Fruit fly (Drosophila melanogaster): ENCODE measurements around the gene Rac1.

Gene Rac1

DNA sequence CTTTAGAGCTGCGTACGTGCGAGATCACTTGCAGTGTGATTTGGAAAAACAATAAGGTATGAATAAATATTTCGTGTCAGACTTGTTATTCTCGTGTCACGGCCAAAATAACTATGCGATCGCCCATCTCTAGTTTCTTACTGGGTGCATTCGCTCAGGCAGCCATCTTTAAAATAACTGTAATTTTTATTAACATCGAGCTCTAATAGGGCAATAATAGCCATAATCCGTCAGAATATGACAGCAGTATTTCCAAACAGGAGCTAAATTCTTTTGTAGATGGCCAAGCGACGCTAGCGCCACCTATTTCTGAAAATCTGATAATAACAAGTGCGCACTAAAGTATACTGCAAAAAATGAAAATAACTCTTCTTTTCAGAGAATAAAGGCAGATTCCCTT lies 49.6 kb upstream of the Rac1 start (continued):
- peak; percentile 5 for TF ChIP-seq B-H2 (GFP tag; optimal IDR thresholded peaks at IDR 0.05)
- TF ChIP-seq wdn (GFP tag; IDR thresholded peaks at IDR 0.05) = no peak
- TF ChIP-seq CG3065 (GFP tag; optimal IDR thresholded peaks at IDR 0.05) = no peak
- TF ChIP-seq CG30403 (GFP tag; optimal IDR thresholded peaks at IDR 0.05) = peak; percentile 44
- TF ChIP-seq chif (GFP tag; optimal IDR thresholded peaks at IDR 0.05) = peak; percentile 3 to 30
- TF ChIP-seq Spps (tag; optimal IDR thresholded peaks at IDR 0.05) = peak; percentile 31
- no peak for TF ChIP-seq corto (GFP tag; optimal IDR thresholded peaks at IDR 0.05)
- TF ChIP-seq CG10147 (GFP tag; optimal IDR thresholded peaks at IDR 0.05) = no peak
- no peak; the same call in 1 of the 2 replicates for TF ChIP-seq CG11696 (GFP tag; IDR thresholded peaks at IDR 0.05)
- TF ChIP-seq bbx (GFP tag; IDR thresholded peaks at IDR 0.05; ENCODE audit: partially characterized antibody) = peak; percentile 91
- peak in 1 of 2 experiments; percentile 29 for TF ChIP-seq Eip74EF (GFP tag; optimal IDR thresholded peaks at IDR 0.05)
- TF ChIP-seq CG3847 (GFP tag; IDR thresholded peaks at IDR 0.05) = no peak
- TF ChIP-seq CG18619 (GFP tag; optimal IDR thresholded peaks at IDR 0.05) = no peak
- no peak for TF ChIP-seq CG6683 (GFP tag; optimal IDR thresholded peaks at IDR 0.05)
- peak; percentile 98 for TF ChIP-seq Doc3 (GFP tag; IDR thresholded peaks at IDR 0.05; ENCODE audit: partially characterized antibody)
- peak; percentile 98 for TF ChIP-seq CTCF (GFP tag; optimal IDR thresholded peaks at IDR 0.05)
- no peak for TF ChIP-seq ATbp (GFP tag; optimal IDR thresholded peaks at IDR 0.05)
- peak; percentile 37 for TF ChIP-seq CG18262 (tag; optimal IDR thresholded peaks at IDR 0.05)
- no peak for TF ChIP-seq CG11398 (GFP tag; optimal IDR thresholded peaks at IDR 0.05)
- no peak for TF ChIP-seq org-1 (GFP tag; optimal IDR thresholded peaks at IDR 0.05)
- no peak for TF ChIP-seq CG9215 (GFP tag; IDR thresholded peaks at IDR 0.05)
- TF ChIP-seq CG10267 (tag; optimal IDR thresholded peaks at IDR 0.05) = peak; percentile 57
- no peak for TF ChIP-seq Dfd (GFP tag; optimal IDR thresholded peaks at IDR 0.05)
- TF ChIP-seq amos (GFP tag; IDR thresholded peaks at IDR 0.05; ENCODE audit: partially characterized antibody) = peak; percentile 89
- TF ChIP-seq trh (GFP tag; optimal IDR thresholded peaks at IDR 0.05) = no peak
- peak; percentile 29; the same call in 1 of the 2 replicates for TF ChIP-seq NFAT (GFP tag; IDR thresholded peaks at IDR 0.05)
- peak; percentile 39; the same call in 1 of the 2 replicates for TF ChIP-seq slbo (GFP tag; IDR thresholded peaks at IDR 0.05)
- TF ChIP-seq bab2 (GFP tag; optimal IDR thresholded peaks at IDR 0.05) = no peak
- no peak for TF ChIP-seq B-H1 (GFP tag; IDR thresholded peaks at IDR 0.05)
- TF ChIP-seq CG33213 (GFP tag; optimal IDR thresholded peaks at IDR 0.05) = peak; percentile 57
- peak; percentile 39; the same call in 1 of the 2 replicates for TF ChIP-seq MBD-R2 (GFP tag; IDR thresholded peaks at IDR 0.05)
- no peak for TF ChIP-seq CG18476 (GFP tag; optimal IDR thresholded peaks at IDR 0.05)
- TF ChIP-seq CG4282 (GFP tag; optimal IDR thresholded peaks at IDR 0.05) = no peak
- TF ChIP-seq abd-A (tag; optimal IDR thresholded peaks at IDR 0.05) = peak; percentile 82
- TF ChIP-seq Dref (GFP tag; IDR thresholded peaks at IDR 0.05) = no peak
- no peak for TF ChIP-seq CG17802 (tag; optimal IDR thresholded peaks at IDR 0.05)
- no peak; the same call in 2 of the 3 replicates for TF ChIP-seq H15 (GFP tag; IDR thresholded peaks at IDR 0.05)
- TF ChIP-seq CG10979 (tag; optimal IDR thresholded peaks at IDR 0.05) = peak; percentile 35
- TF ChIP-seq lilli (GFP tag; optimal IDR thresholded peaks at IDR 0.05) = peak; percentile 61
- no peak for TF ChIP-seq CG11723 (GFP tag; optimal IDR thresholded peaks at IDR 0.05)
- TF ChIP-seq CG10366 (GFP tag; IDR thresholded peaks at IDR 0.05) = peak; percentile 20; the same call in 1 of the 2 replicates
- TF ChIP-seq CG9609 (GFP tag; optimal IDR thresholded peaks at IDR 0.05) = no peak
- TF ChIP-seq Taf1 (GFP tag; IDR thresholded peaks at IDR 0.05) = no peak
- no peak for TF ChIP-seq Doc2 (GFP tag; IDR thresholded peaks at IDR 0.05)
- no peak for TF ChIP-seq CG4404 (GFP tag; IDR thresholded peaks at IDR 0.05)
- peak; percentile 82 for TF ChIP-seq BEAF-32 (GFP tag; optimal IDR thresholded peaks at IDR 0.05)
- TF ChIP-seq Fer2 (tag; optimal IDR thresholded peaks at IDR 0.05) = peak; percentile 2
- peak; percentile 34 for TF ChIP-seq pita (GFP tag; optimal IDR thresholded peaks at IDR 0.05)
- TF ChIP-seq Six4 (GFP tag; optimal IDR thresholded peaks at IDR 0.05) = no peak
- TF ChIP-seq vvl (GFP tag; IDR thresholded peaks at IDR 0.05) = peak; percentile 68
- TF ChIP-seq NC2α (GFP tag; optimal IDR thresholded peaks at IDR 0.05) = no peak
- TF ChIP-seq CG18764 (GFP tag; optimal IDR thresholded peaks at IDR 0.05) = no peak

All from whole organism, embryonic.